Fruit fly (Drosophila melanogaster) whole organism, embryonic: ENCODE measurements around the gene CstF64.

ENCODE experiments used
- Abd-B ChIP-seq: fragments of 200-800 bp; sonication (Bioruptor generic); optimal IDR thresholded peaks from 2 replicates; lab custom pipeline; 2018; ENCODE audit warnings: missing biosample characterization, mild to moderate bottlenecking, missing genetic modification characterization, moderate library complexity
- Bgb ChIP-seq: fragments of 200-800 bp; sonication (Bioruptor generic); IDR thresholded peaks from 2 replicates; pipeline ENCODE4 v1.3.6; 2022; ENCODE audit warnings: missing biosample characterization, missing genetic modification characterization; ENCODE audit not compliant: partially characterized antibody
- Blimp-1 ChIP-seq: fragments of 200-800 bp; sonication (Bioruptor generic); optimal IDR thresholded peaks from 3 replicates; lab custom pipeline; 2018; ENCODE audit warnings: missing biosample characterization, missing genetic modification characterization, mild to moderate bottlenecking, moderate library complexity, missing genetic modification reagents
- Bteb2 ChIP-seq: fragments of 200-800 bp; sonication (Bioruptor generic); optimal IDR thresholded peaks from 2 replicates; lab custom pipeline; 2016; ENCODE audit warnings: missing biosample characterization, missing genetic modification characterization
- CG10959 ChIP-seq: fragments of 200-800 bp; sonication (Bioruptor generic); IDR thresholded peaks from 2 replicates; pipeline ENCODE4 v1.3.6; 2022; ENCODE audit warnings: missing biosample characterization, missing genetic modification characterization
- CG11398 ChIP-seq: fragments of 200-800 bp; sonication (Bioruptor generic); optimal IDR thresholded peaks from 2 replicates; lab custom pipeline; 2016; ENCODE audit warnings: missing biosample characterization, missing genetic modification characterization
- CG11504 ChIP-seq: fragments of 200-800 bp; sonication (Bioruptor generic); optimal IDR thresholded peaks from 3 replicates; lab custom pipeline; 2019; ENCODE audit warnings: missing biosample characterization, mild to moderate bottlenecking, missing genetic modification characterization, moderate library complexity
- CG12104 ChIP-seq: fragments of 200-800 bp; sonication (Bioruptor generic); optimal IDR thresholded peaks from 3 replicates; lab custom pipeline; 2016; ENCODE audit warnings: missing biosample characterization, missing genetic modification characterization
- CG12299 ChIP-seq: fragments of 200-800 bp; sonication (Bioruptor generic); optimal IDR thresholded peaks from 2 replicates; lab custom pipeline; 2018; ENCODE audit warnings: missing biosample characterization, mild to moderate bottlenecking, missing genetic modification characterization
- CG12769 ChIP-seq: fragments of 200-800 bp; sonication (Bioruptor generic); optimal IDR thresholded peaks from 2 replicates; lab custom pipeline; 2019; ENCODE audit warnings: missing biosample characterization, mild to moderate bottlenecking, missing genetic modification characterization, moderate library complexity
- CG15514 ChIP-seq: fragments of 200-800 bp; sonication (Bioruptor generic); optimal IDR thresholded peaks from 3 replicates; lab custom pipeline; 2017; ENCODE audit warnings: missing biosample characterization, missing genetic modification characterization, mild to moderate bottlenecking, moderate library complexity, missing genetic modification reagents
- CG17359 ChIP-seq: fragments of 200-800 bp; sonication (Bioruptor generic); optimal IDR thresholded peaks from 3 replicates; lab custom pipeline; 2018; ENCODE audit warnings: missing biosample characterization, mild to moderate bottlenecking, missing genetic modification characterization, moderate library complexity
- CG1792 ChIP-seq: fragments of 200-800 bp; sonication (Bioruptor generic); optimal IDR thresholded peaks from 2 replicates; lab custom pipeline; 2016; ENCODE audit warnings: missing biosample characterization, missing genetic modification characterization
- CG2120 ChIP-seq: fragments of 200-800 bp; sonication (Bioruptor generic); optimal IDR thresholded peaks from 3 replicates; lab custom pipeline; 2016; ENCODE audit warnings: missing biosample characterization, missing genetic modification characterization
- CG2202 ChIP-seq: fragments of 200-800 bp; sonication (Bioruptor generic); optimal IDR thresholded peaks from 2 replicates; lab custom pipeline; 2018; ENCODE audit warnings: missing biosample characterization, mild to moderate bottlenecking, missing genetic modification characterization
- CG31441 ChIP-seq: fragments of 200-800 bp; sonication (Bioruptor generic); IDR thresholded peaks from 2 replicates; pipeline ENCODE4 v1.3.6; 2022; ENCODE audit warnings: missing biosample characterization, missing genetic modification characterization
- CG3847 ChIP-seq: fragments of 200-800 bp; sonication (Bioruptor generic); IDR thresholded peaks from 2 replicates; pipeline ENCODE4 v1.3.6; 2022; ENCODE audit warnings: missing biosample characterization, missing genetic modification characterization
- CG42726 ChIP-seq: fragments of 200-800 bp; sonication (Bioruptor generic); IDR thresholded peaks from 2 replicates; pipeline ENCODE4 v1.3.6; 2022; ENCODE audit warnings: missing biosample characterization, missing genetic modification characterization; ENCODE audit not compliant: partially characterized antibody
- CG5180 ChIP-seq: fragments of 200-800 bp; sonication (Bioruptor generic); optimal IDR thresholded peaks from 3 replicates; lab custom pipeline; 2017; ENCODE audit warnings: missing biosample characterization, missing genetic modification characterization, mild to moderate bottlenecking, moderate library complexity, missing genetic modification reagents
- CG6175 ChIP-seq: fragments of 200-800 bp; sonication (Bioruptor generic); IDR thresholded peaks from 3 replicates; pipeline ENCODE4 v1.3.6; 2022; ENCODE audit warnings: missing biosample characterization, missing genetic modification characterization
- CG6689 ChIP-seq: fragments of 200-800 bp; sonication (Bioruptor generic); IDR thresholded peaks from 2 replicates; pipeline ENCODE4 v1.3.6; 2022; ENCODE audit warnings: missing biosample characterization, missing genetic modification characterization
- CG7357 ChIP-seq: fragments of 200-800 bp; sonication (Bioruptor generic); IDR thresholded peaks from 3 replicates; pipeline ENCODE4 v1.3.6; 2022; ENCODE audit warnings: missing biosample characterization, missing genetic modification characterization
- CG8765 ChIP-seq: fragments of 200-800 bp; sonication (Bioruptor generic); IDR thresholded peaks from 2 replicates; pipeline ENCODE4 v1.3.6; 2022; ENCODE audit warnings: missing biosample characterization, missing genetic modification characterization
- Dbx ChIP-seq: fragments of 200-800 bp; sonication (Bioruptor generic); IDR thresholded peaks from 3 replicates; pipeline ENCODE4 v1.3.6; 2022; ENCODE audit warnings: missing biosample characterization, missing genetic modification characterization
- Deaf1 ChIP-seq: fragments of 200-800 bp; optimal IDR thresholded peaks from 3 replicates; lab custom pipeline; 2019; ENCODE audit warnings: missing biosample characterization, mild to moderate bottlenecking, missing genetic modification characterization, moderate library complexity
- Fer3 ChIP-seq: fragments of 200-800 bp; sonication (Bioruptor generic); optimal IDR thresholded peaks from 2 replicates; lab custom pipeline; 2018; ENCODE audit warnings: missing biosample characterization, mild to moderate bottlenecking, missing genetic modification characterization, moderate library complexity
- HLH54F ChIP-seq: fragments of 200-800 bp; sonication (Bioruptor generic); optimal IDR thresholded peaks from 3 replicates; lab custom pipeline; 2016; ENCODE audit warnings: missing biosample characterization, missing genetic modification characterization
- Hmx ChIP-seq: fragments of 200-800 bp; sonication (Bioruptor generic); optimal IDR thresholded peaks from 2 replicates; lab custom pipeline; 2016; ENCODE audit warnings: missing biosample characterization, missing genetic modification characterization
- Hr39 ChIP-seq: fragments of >200 bp; optimal IDR thresholded peaks from 2 replicates; lab custom pipeline; 2017
- Meics ChIP-seq: fragments of 200-800 bp; sonication (Bioruptor generic); optimal IDR thresholded peaks from 2 replicates; lab custom pipeline; 2017; ENCODE audit warnings: missing biosample characterization, mild to moderate bottlenecking, missing genetic modification characterization
- NFAT ChIP-seq: fragments of 200-800 bp; sonication (Bioruptor generic); IDR thresholded peaks from 2 replicates; pipeline ENCODE4 v1.3.6; 2022; ENCODE audit warnings: missing biosample characterization, missing genetic modification characterization
- Nf-YC ChIP-seq: fragments of 200-800 bp; optimal IDR thresholded peaks from 3 replicates; lab custom pipeline; 2019; ENCODE audit warnings: missing biosample characterization, mild to moderate bottlenecking, missing genetic modification characterization, moderate library complexity
- Six4 ChIP-seq: fragments of 200-800 bp; sonication (Bioruptor generic); optimal IDR thresholded peaks from 2 replicates; lab custom pipeline; 2016; ENCODE audit warnings: missing biosample characterization, missing genetic modification characterization
- Vsx1 ChIP-seq: fragments of 200-800 bp; sonication (Bioruptor generic); optimal IDR thresholded peaks from 2 replicates; lab custom pipeline; 2017; ENCODE audit warnings: missing biosample characterization, mild to moderate bottlenecking, missing genetic modification characterization, missing genetic modification reagents
- ac ChIP-seq: fragments of 200-800 bp; sonication (Bioruptor generic); optimal IDR thresholded peaks from 3 replicates; lab custom pipeline; 2017; ENCODE audit warnings: missing biosample characterization, mild to moderate bottlenecking, missing genetic modification characterization
- ap ChIP-seq: fragments of 200-800 bp; sonication (Bioruptor generic); IDR thresholded peaks from 2 replicates; pipeline ENCODE4 v1.3.6; 2022; ENCODE audit warnings: missing biosample characterization, missing genetic modification characterization
- bbx ChIP-seq: fragments of 200-800 bp; sonication (Bioruptor generic); IDR thresholded peaks from 2 replicates; pipeline ENCODE4 v1.3.6; 2022; ENCODE audit warnings: missing biosample characterization, missing genetic modification characterization; ENCODE audit not compliant: partially characterized antibody
- chm ChIP-seq: fragments of 200-800 bp; sonication (Bioruptor generic); IDR thresholded peaks from 2 replicates; pipeline ENCODE4 v1.3.6; 2022; ENCODE audit warnings: missing biosample characterization, missing genetic modification characterization
- chn ChIP-seq: fragments of 200-800 bp; sonication (Bioruptor generic); optimal IDR thresholded peaks from 2 replicates; lab custom pipeline; 2016; ENCODE audit warnings: missing biosample characterization, missing genetic modification characterization
- dan ChIP-seq: fragments of 200-800 bp; sonication (Bioruptor generic); IDR thresholded peaks from 2 replicates; pipeline ENCODE4 v1.3.6; 2022; ENCODE audit warnings: missing biosample characterization, missing genetic modification characterization
- esg ChIP-seq: fragments of 200-800 bp; sonication (Bioruptor generic); conservative IDR thresholded peaks from 2 replicates; pipeline ENCODE4 v1.3.6; 2022; ENCODE audit warnings: missing biosample characterization, missing genetic modification characterization
- exex ChIP-seq: fragments of 200-800 bp; sonication (Bioruptor generic); optimal IDR thresholded peaks from 4 replicates; lab custom pipeline; 2018; ENCODE audit warnings: missing biosample characterization, mild to moderate bottlenecking, missing genetic modification characterization, moderate library complexity
- fru ChIP-seq: fragments of >200 bp; optimal IDR thresholded peaks from 2 replicates; lab custom pipeline; 2017
- hkb ChIP-seq, 2 experiments: fragments of 200-800 bp in 1 of 2; fragments of >200 bp in 1 of 2; sonication (Bioruptor generic) in 1 of 2; IDR thresholded peaks in 1 of 2; optimal IDR thresholded peaks in 1 of 2; 2 replicates each; pipeline versions ENCODE4 v1.3.6 to Lab custom; 2017 to 2022; ENCODE audit warnings: missing biosample characterization in 1 of 2, missing genetic modification characterization in 1 of 2
- luna ChIP-seq: fragments of 200-800 bp; sonication (Bioruptor generic); optimal IDR thresholded peaks from 2 replicates; lab custom pipeline; 2016; ENCODE audit warnings: missing biosample characterization, missing genetic modification characterization
- nom ChIP-seq: fragments of 200-800 bp; sonication (Bioruptor generic); optimal IDR thresholded peaks from 2 replicates; lab custom pipeline; 2017; ENCODE audit warnings: missing biosample characterization, missing genetic modification characterization, mild to moderate bottlenecking, moderate library complexity, missing genetic modification reagents
- repo ChIP-seq: fragments of 200-800 bp; sonication (Bioruptor generic); optimal IDR thresholded peaks from 2 replicates; lab custom pipeline; 2016; ENCODE audit warnings: missing biosample characterization, missing genetic modification characterization
- ssp ChIP-seq: fragments of 200-800 bp; sonication (Bioruptor generic); IDR thresholded peaks from 2 replicates; pipeline ENCODE4 v1.3.6; 2022; ENCODE audit warnings: missing biosample characterization, missing genetic modification characterization
- tna ChIP-seq: fragments of 200-800 bp; sonication (Bioruptor generic); IDR thresholded peaks from 2 replicates; pipeline ENCODE4 v1.3.6; 2022; ENCODE audit warnings: missing biosample characterization, missing genetic modification characterization; ENCODE audit not compliant: partially characterized antibody
- usp ChIP-seq: fragments of >200 bp; optimal IDR thresholded peaks from 2 replicates; lab custom pipeline; 2017; ENCODE audit warnings: missing biosample characterization, missing genetic modification characterization
- z ChIP-seq: fragments of 200-800 bp; sonication (Bioruptor generic); IDR thresholded peaks from 3 replicates; pipeline ENCODE4 v1.3.6; 2022; ENCODE audit warnings: missing biosample characterization, missing genetic modification characterization

Gene CstF64

dm6 chr3R:18669152-18669551 lies 9.7 kb downstream of the CstF64 start, which contains the start of gene CG7702 (continued):
- TF ChIP-seq bbx (GFP tag; lab: Robert Waterston, UW): peak; percentile 37; the same call in 1 of the 2 replicates
- TF ChIP-seq z (GFP tag; lab: Robert Waterston, UW): 0 out of 3 replicates have a peak, but pooled peaks have one; percentile 26
- TF ChIP-seq CG15514 (GFP tag; lab: Kevin White, UChicago): no peak
- TF ChIP-seq CG3847: no peak
- TF ChIP-seq Dbx: no peak
- TF ChIP-seq Deaf1 (tag; lab: Kevin White, UChicago): peak; percentile 29
- TF ChIP-seq ac: no peak
- no peak for TF ChIP-seq Bgb (GFP tag; lab: Robert Waterston, UW)
- no peak for TF ChIP-seq Six4 (GFP tag; lab: Kevin White, UChicago)
- TF ChIP-seq repo (GFP tag; lab: Kevin White, UChicago): no peak
- TF ChIP-seq exex (tag; lab: Kevin White, UChicago): no peak
- no peak for TF ChIP-seq CG12299 (tag; lab: Kevin White, UChicago)
- no peak for TF ChIP-seq fru (lab: Kevin White, UChicago)
- TF ChIP-seq CG6175 (GFP tag; lab: Robert Waterston, UW): peak; percentile 56; the same call in 1 of the 3 replicates
- no peak for TF ChIP-seq HLH54F (GFP tag; lab: Kevin White, UChicago)
- TF ChIP-seq ssp (GFP tag; lab: Robert Waterston, UW): no peak
- no peak for TF ChIP-seq CG1792 (GFP tag; lab: Kevin White, UChicago)
- TF ChIP-seq CG8765: no peak
- TF ChIP-seq nom (GFP tag; lab: Kevin White, UChicago): no peak
- TF ChIP-seq usp (GFP tag; lab: Kevin White, UChicago): no peak
- no peak for TF ChIP-seq dan
- TF ChIP-seq chm (GFP tag; lab: Robert Waterston, UW): 0 out of 2 replicates have a peak, but pooled peaks have one; percentile 32
- no peak for TF ChIP-seq CG11504 (tag; lab: Kevin White, UChicago)
- no peak for TF ChIP-seq CG2202 (tag; lab: Kevin White, UChicago)
- TF ChIP-seq Nf-YC (tag; lab: Kevin White, UChicago): no peak
- TF ChIP-seq Bteb2 (GFP tag; lab: Kevin White, UChicago): no peak
- TF ChIP-seq CG42726 (GFP tag; lab: Robert Waterston, UW): no peak
- TF ChIP-seq Vsx1 (GFP tag; lab: Kevin White, UChicago): no peak
- no peak for TF ChIP-seq chn (GFP tag; lab: Kevin White, UChicago)
- peak; percentile 56 for TF ChIP-seq CG12769 (tag; lab: Kevin White, UChicago)
- TF ChIP-seq luna (GFP tag; lab: Kevin White, UChicago): no peak
- TF ChIP-seq CG12104: no peak
- TF ChIP-seq ap (GFP tag; lab: Robert Waterston, UW): no peak
- no peak for TF ChIP-seq CG6689 (GFP tag; lab: Robert Waterston, UW)
- 0 out of 2 replicates have a peak, but pooled peaks have one; percentile 24 for TF ChIP-seq tna (GFP tag; lab: Robert Waterston, UW)
- TF ChIP-seq CG31441 (GFP tag; lab: Robert Waterston, UW): no peak
- TF ChIP-seq CG17359: no peak
- no peak for TF ChIP-seq Meics (GFP tag; lab: Kevin White, UChicago)
- no peak for TF ChIP-seq NFAT (GFP tag; lab: Robert Waterston, UW)
- TF ChIP-seq esg (GFP tag; lab: Robert Waterston, UW): no peak
- no peak for TF ChIP-seq CG5180 (GFP tag; lab: Kevin White, UChicago)
- no peak for TF ChIP-seq Hmx (GFP tag; lab: Kevin White, UChicago)
- no peak for TF ChIP-seq Abd-B
- no peak for TF ChIP-seq Hr39 (lab: Kevin White, UChicago)
- TF ChIP-seq CG10959 (GFP tag; lab: Robert Waterston, UW): no peak
- TF ChIP-seq CG11398 (GFP tag; lab: Kevin White, UChicago): no peak
- no peak for TF ChIP-seq CG7357 (GFP tag; lab: Robert Waterston, UW)
- peak; percentile 31 for TF ChIP-seq Blimp-1 (GFP tag; lab: Kevin White, UChicago)
- TF ChIP-seq hkb (optimal IDR thresholded peaks at IDR 0.05; lab: Kevin White, UChicago): no peak
- TF ChIP-seq hkb (GFP tag; IDR thresholded peaks at IDR 0.05; lab: Robert Waterston, UW): no peak
- TF ChIP-seq CG2120 (GFP tag; lab: Kevin White, UChicago): no peak
- no peak for TF ChIP-seq Fer3 (tag; lab: Kevin White, UChicago)
